Worm (Caenorhabditis elegans): ENCODE measurements around the gene D1046.2.

- no peak for TF ChIP-seq nhr-237 (tag; optimal IDR thresholded peaks at IDR 0.05)
- TF ChIP-seq ceh-9 (tag; optimal IDR thresholded peaks at IDR 0.05): no peak
- TF ChIP-seq elt-3 (tag; optimal IDR thresholded peaks at IDR 0.05): no peak
- no peak for TF ChIP-seq aly-2 (tag; optimal IDR thresholded peaks at IDR 0.05)
- no peak for TF ChIP-seq zag-1 (tag; optimal IDR thresholded peaks at IDR 0.05)
- no peak for TF ChIP-seq ztf-4 (tag; optimal IDR thresholded peaks at IDR 0.05)
- TF ChIP-seq ama-1 (optimal IDR thresholded peaks at IDR 0.05): no peak
These were observed 34.7 kb downstream of the D1046.2 start, which contains the start of gene spr-2 for ce11 chrIV:8891131-8891530.
